Fruit fly (Drosophila melanogaster) whole organism, prepupa: Measurements from ENCODE around the gene CG4619.

Experiments
- Blimp-1 ChIP-seq: fragments of 200-800 bp; sonication (Bioruptor generic); optimal IDR thresholded peaks from 3 replicates; lab custom pipeline; 2017; ENCODE audit warnings: missing biosample characterization, missing genetic modification characterization, mild to moderate bottlenecking, moderate library complexity, missing genetic modification reagents
- CG10631 ChIP-seq: fragments of 200-800 bp; sonication (Bioruptor generic); optimal IDR thresholded peaks from 2 replicates; lab custom pipeline; 2016; ENCODE audit warnings: missing biosample characterization, missing genetic modification characterization
- CG10669 ChIP-seq: fragments of 200-800 bp; sonication (Bioruptor generic); optimal IDR thresholded peaks from 3 replicates; lab custom pipeline; 2018; ENCODE audit warnings: missing biosample characterization, mild to moderate bottlenecking, missing genetic modification characterization, moderate library complexity
- CG11294 ChIP-seq: fragments of 200-800 bp; sonication (Bioruptor generic); IDR thresholded peaks from 2 replicates; pipeline ENCODE4 v1.3.6; 2022; ENCODE audit warnings: missing biosample characterization, missing genetic modification characterization
- CG11762 ChIP-seq: fragments of 200-800 bp; sonication (Bioruptor generic); optimal IDR thresholded peaks from 3 replicates; lab custom pipeline; 2016; ENCODE audit warnings: missing biosample characterization, missing genetic modification characterization; ENCODE audit not compliant: insufficient read depth
- CG15336 ChIP-seq: fragments of 200-800 bp; sonication (Bioruptor generic); IDR thresholded peaks from 2 replicates; pipeline ENCODE4 v1.3.6; 2022; ENCODE audit warnings: missing biosample characterization, missing genetic modification characterization
- CG3032 ChIP-seq: fragments of 200-800 bp; optimal IDR thresholded peaks from 2 replicates; lab custom pipeline; 2019; ENCODE audit warnings: missing biosample characterization, mild to moderate bottlenecking, missing genetic modification characterization, moderate library complexity
- CG34406 ChIP-seq: fragments of 200-800 bp; sonication (Bioruptor generic); optimal IDR thresholded peaks from 3 replicates; lab custom pipeline; 2016; ENCODE audit warnings: missing biosample characterization, missing genetic modification characterization
- CG6163 ChIP-seq: fragments of 200-800 bp; sonication (Bioruptor generic); IDR thresholded peaks from 3 replicates; pipeline ENCODE4 v1.3.6; 2022; ENCODE audit warnings: missing biosample characterization, missing genetic modification characterization
- CG6276 ChIP-seq: fragments of 200-800 bp; sonication (Bioruptor generic); optimal IDR thresholded peaks from 2 replicates; lab custom pipeline; 2017; ENCODE audit warnings: missing biosample characterization, mild to moderate bottlenecking, missing genetic modification characterization
- CG6808 ChIP-seq: fragments of 200-800 bp; sonication (Bioruptor generic); optimal IDR thresholded peaks from 3 replicates; lab custom pipeline; 2017; ENCODE audit warnings: missing biosample characterization, missing genetic modification characterization, mild to moderate bottlenecking, moderate library complexity, missing genetic modification reagents
- CG6854 ChIP-seq: fragments of 200-800 bp; sonication (Bioruptor generic); optimal IDR thresholded peaks from 2 replicates; lab custom pipeline; 2017; ENCODE audit warnings: missing biosample characterization, mild to moderate bottlenecking, missing genetic modification characterization
- CG7368 ChIP-seq: fragments of 200-800 bp; sonication (Bioruptor generic); optimal IDR thresholded peaks from 3 replicates; lab custom pipeline; 2016; ENCODE audit warnings: missing biosample characterization, missing genetic modification characterization
- CG8119 ChIP-seq: fragments of 200-800 bp; sonication (Bioruptor generic); IDR thresholded peaks from 3 replicates; pipeline ENCODE4 v1.3.6; 2022; ENCODE audit warnings: missing biosample characterization, missing genetic modification characterization
- CG8319 ChIP-seq: fragments of 200-800 bp; sonication (Bioruptor generic); optimal IDR thresholded peaks from 3 replicates; lab custom pipeline; 2016; ENCODE audit warnings: missing biosample characterization, missing genetic modification characterization
- CG8632 ChIP-seq: fragments of 200-800 bp; sonication (Bioruptor generic); optimal IDR thresholded peaks from 3 replicates; lab custom pipeline; 2016; ENCODE audit warnings: missing biosample characterization, missing genetic modification characterization
- CG9139 ChIP-seq: fragments of 200-800 bp; sonication (Bioruptor generic); optimal IDR thresholded peaks from 3 replicates; lab custom pipeline; 2017; ENCODE audit warnings: missing biosample characterization, mild to moderate bottlenecking, missing genetic modification characterization
- Eip78C ChIP-seq: fragments of 200-800 bp; sonication (Bioruptor generic); peaks from one replicate; lab custom pipeline; 2016; ENCODE audit warnings: missing biosample characterization, missing genetic modification characterization
- Ets21C ChIP-seq: fragments of 200-800 bp; sonication (Bioruptor generic); optimal IDR thresholded peaks from 3 replicates; lab custom pipeline; 2016; ENCODE audit warnings: missing biosample characterization, missing genetic modification characterization
- Ets96B ChIP-seq: fragments of 200-800 bp; optimal IDR thresholded peaks from 2 replicates; lab custom pipeline; 2019; ENCODE audit warnings: missing biosample characterization, mild to moderate bottlenecking, missing genetic modification characterization, moderate library complexity
- Gug ChIP-seq: fragments of 200-800 bp; sonication (Bioruptor generic); IDR thresholded peaks from 2 replicates; pipeline ENCODE4 v1.3.6; 2022; ENCODE audit warnings: missing biosample characterization, missing genetic modification characterization
- Hr38 ChIP-seq: sonication (Bioruptor generic); optimal IDR thresholded peaks from 2 replicates; lab custom pipeline; 2016; ENCODE audit warnings: missing biosample characterization, missing genetic modification characterization
- Hr39 ChIP-seq: fragments of 200-800 bp; sonication (Bioruptor generic); optimal IDR thresholded peaks from 2 replicates; lab custom pipeline; 2016; ENCODE audit warnings: missing biosample characterization, missing genetic modification characterization
- Hr4 ChIP-seq: fragments of 200-800 bp; sonication (Bioruptor generic); optimal IDR thresholded peaks from 3 replicates; lab custom pipeline; 2016; ENCODE audit warnings: missing biosample characterization, missing genetic modification characterization
- Lpt ChIP-seq: fragments of 200-800 bp; sonication (Bioruptor generic); optimal IDR thresholded peaks from 3 replicates; lab custom pipeline; 2016; ENCODE audit warnings: missing biosample characterization, missing genetic modification characterization
- Met ChIP-seq: fragments of 200-800 bp; sonication (Bioruptor generic); optimal IDR thresholded peaks from 3 replicates; lab custom pipeline; 2016; ENCODE audit warnings: missing biosample characterization, missing genetic modification characterization
- OdsH ChIP-seq: fragments of 200-800 bp; sonication (Bioruptor generic); optimal IDR thresholded peaks from 3 replicates; lab custom pipeline; 2016; ENCODE audit warnings: missing biosample characterization, missing genetic modification characterization
- Smox ChIP-seq: fragments of 200-800 bp; sonication (Bioruptor generic); optimal IDR thresholded peaks from 3 replicates; lab custom pipeline; 2016; ENCODE audit warnings: missing biosample characterization, missing genetic modification characterization
- Sox14 ChIP-seq: fragments of 200-800 bp; sonication (Bioruptor generic); optimal IDR thresholded peaks from 3 replicates; lab custom pipeline; 2016; ENCODE audit warnings: missing biosample characterization, missing genetic modification characterization
- Sox15 ChIP-seq: fragments of 200-800 bp; sonication (Bioruptor generic); optimal IDR thresholded peaks from 3 replicates; lab custom pipeline; 2016; ENCODE audit warnings: missing biosample characterization, missing genetic modification characterization
- achi ChIP-seq: fragments of 200-800 bp; sonication (Bioruptor generic); optimal IDR thresholded peaks from 3 replicates; lab custom pipeline; 2016; ENCODE audit warnings: missing biosample characterization, missing genetic modification characterization
- acj6 ChIP-seq: fragments of 200-800 bp; sonication (Bioruptor generic); optimal IDR thresholded peaks from 3 replicates; lab custom pipeline; 2016; ENCODE audit warnings: missing biosample characterization, missing genetic modification characterization
- cyc ChIP-seq: fragments of 200-800 bp; sonication (Bioruptor generic); optimal IDR thresholded peaks from 3 replicates; lab custom pipeline; 2016; ENCODE audit warnings: missing biosample characterization, missing genetic modification characterization
- dac ChIP-seq: fragments of 200-800 bp; sonication (Bioruptor generic); optimal IDR thresholded peaks from 2 replicates; lab custom pipeline; 2017; ENCODE audit warnings: missing biosample characterization, mild to moderate bottlenecking, missing genetic modification characterization
- dsx ChIP-seq: fragments of 200-800 bp; optimal IDR thresholded peaks from 3 replicates; lab custom pipeline; 2019; ENCODE audit warnings: missing biosample characterization, mild to moderate bottlenecking, missing genetic modification characterization, moderate library complexity; ENCODE audit not compliant: poor library complexity, severe bottlenecking
- eg ChIP-seq: fragments of 200-800 bp; sonication (Bioruptor generic); IDR thresholded peaks from 3 replicates; pipeline ENCODE4 v1.3.6; 2022; ENCODE audit warnings: missing biosample characterization, missing genetic modification characterization
- esn ChIP-seq: fragments of 200-800 bp; sonication (Bioruptor generic); optimal IDR thresholded peaks from 2 replicates; lab custom pipeline; 2016; ENCODE audit warnings: missing biosample characterization, mild to moderate bottlenecking, missing genetic modification characterization, moderate library complexity
- fd59A ChIP-seq: fragments of 200-800 bp; sonication (Bioruptor generic); optimal IDR thresholded peaks from 2 replicates; lab custom pipeline; 2017; ENCODE audit warnings: missing biosample characterization, mild to moderate bottlenecking, missing genetic modification characterization, missing genetic modification reagents
- fd85E ChIP-seq: fragments of 200-800 bp; sonication (Bioruptor generic); optimal IDR thresholded peaks from 3 replicates; lab custom pipeline; 2016; ENCODE audit warnings: missing biosample characterization, missing genetic modification characterization
- fkh ChIP-seq: fragments of 200-800 bp; sonication (Bioruptor generic); optimal IDR thresholded peaks from 3 replicates; lab custom pipeline; 2017; ENCODE audit warnings: missing biosample characterization, mild to moderate bottlenecking, missing genetic modification characterization, moderate library complexity
- net ChIP-seq: fragments of 200-800 bp; sonication (Bioruptor generic); optimal IDR thresholded peaks from 3 replicates; lab custom pipeline; 2016; ENCODE audit warnings: missing biosample characterization, missing genetic modification characterization
- pdm3 ChIP-seq: fragments of 200-800 bp; sonication (Bioruptor generic); optimal IDR thresholded peaks from 3 replicates; lab custom pipeline; 2016; ENCODE audit warnings: missing biosample characterization, missing genetic modification characterization
- salr ChIP-seq, 2 experiments: fragments of 200-800 bp; sonication (Bioruptor generic); optimal IDR thresholded peaks; 3 replicates each; lab custom pipeline; 2016 to 2018; ENCODE audit warnings: missing biosample characterization in 2 of 2, missing genetic modification characterization in 2 of 2, mild to moderate bottlenecking in 1 of 2
- spab ChIP-seq: fragments of 200-800 bp; sonication (Bioruptor generic); optimal IDR thresholded peaks from 2 replicates; lab custom pipeline; 2017; ENCODE audit warnings: missing biosample characterization, mild to moderate bottlenecking, missing genetic modification characterization, missing genetic modification reagents
- ss ChIP-seq, 2 experiments: fragments of 200-800 bp; sonication (Bioruptor generic); optimal IDR thresholded peaks; 2 replicates in 1 of 2; 3 replicates in 1 of 2; lab custom pipeline; 2017 to 2018; ENCODE audit warnings: mild to moderate bottlenecking in 2 of 2, missing biosample characterization in 2 of 2, missing genetic modification characterization in 2 of 2, moderate library complexity in 1 of 2
- topi ChIP-seq: fragments of 200-800 bp; sonication (Bioruptor generic); optimal IDR thresholded peaks from 3 replicates; lab custom pipeline; 2016; ENCODE audit warnings: missing biosample characterization, missing genetic modification characterization
- vri ChIP-seq: fragments of 200-800 bp; sonication (Bioruptor generic); optimal IDR thresholded peaks from 3 replicates; lab custom pipeline; 2016; ENCODE audit warnings: missing biosample characterization, mild to moderate bottlenecking, missing genetic modification characterization

Gene CG4619

DNA sequence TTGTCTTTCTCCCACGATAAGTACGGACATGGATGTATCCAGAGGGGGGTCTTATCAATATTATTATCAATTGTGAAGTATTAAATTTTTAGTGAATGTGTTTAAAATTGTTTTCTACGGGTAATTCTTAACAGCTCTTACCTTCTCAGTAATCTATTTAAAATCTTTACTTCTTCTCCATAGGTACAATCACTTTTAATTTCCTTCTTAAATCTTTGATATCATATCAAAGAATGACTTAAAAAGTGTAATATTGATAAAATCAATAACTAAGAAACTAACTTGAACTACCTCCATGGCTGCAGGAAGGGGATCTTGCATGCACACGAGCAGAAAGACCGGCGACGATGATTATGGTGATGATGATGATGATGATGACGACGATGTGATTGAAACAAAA lies 43.9 kb downstream of the CG4619 start (continued):
- TF ChIP-seq CG6276 (no peak), Hr39 (GFP tag; lab: Kevin White, UChicago) (peak; percentile 53), CG6163 (GFP tag; lab: Robert Waterston, UW) (no peak; the same call in 2 of the 3 replicates), Sox14 (peak; percentile 9), CG6808 (GFP tag; lab: Kevin White, UChicago) (peak; percentile 69), fkh (GFP tag; lab: Kevin White, UChicago) (no peak), fd59A (GFP tag; lab: Kevin White, UChicago) (peak; percentile 16), Met (GFP tag; lab: Kevin White, UChicago) (peak; percentile 92), Eip78C (peak; percentile 94), CG8632 (GFP tag; lab: Kevin White, UChicago) (peak; percentile 68), Smox (peak; percentile 83), CG15336 (GFP tag; lab: Robert Waterston, UW) (no peak), eg (no peak)
- TF ChIP-seq, all 60 proteins: peak for 45

- TF ChIP-seq CG6808 (GFP tag; lab: Kevin White, UChicago) (peak; percentile 90), Lpt (GFP tag; lab: Kevin White, UChicago) (peak; percentile 85), CG8319 (GFP tag; lab: Kevin White, UChicago) (peak; percentile 75), eg (peak; percentile 63), salr (GFP tag; optimal IDR thresholded peaks at IDR 0.05; lab: Kevin White, UChicago) (peak; percentile 76 to 93), CG6854 (GFP tag; lab: Kevin White, UChicago) (peak; percentile 79), Sox14 (peak; percentile 75), ss (GFP tag; optimal IDR thresholded peaks at IDR 0.05; lab: Kevin White, UChicago) (peak; percentile 88 to 91), net (GFP tag; lab: Kevin White, UChicago) (peak; percentile 90), CG6276 (peak; percentile 76), cyc (GFP tag; lab: Kevin White, UChicago) (peak; percentile 76), achi (GFP tag; lab: Kevin White, UChicago) (peak; percentile 91), CG3032 (peak; percentile 93), Eip78C (peak; percentile 96), OdsH (GFP tag; lab: Kevin White, UChicago) (peak; percentile 91), CG11762 (GFP tag; lab: Kevin White, UChicago) (peak; percentile 87), dsx (GFP tag; lab: Kevin White, UChicago) (peak; percentile 91), CG34406 (GFP tag; lab: Kevin White, UChicago) (peak; percentile 92), CG9139 (GFP tag; lab: Kevin White, UChicago) (peak; percentile 86), Sox15 (peak; percentile 67), Hr4 (GFP tag; lab: Kevin White, UChicago) (peak; percentile 70), Hr38 (GFP tag; lab: Kevin White, UChicago) (no peak), vri (GFP tag; lab: Kevin White, UChicago) (peak; percentile 79), CG6163 (GFP tag; lab: Robert Waterston, UW) (peak; percentile 75; the same call in 2 of the 3 replicates), fd85E (GFP tag; lab: Kevin White, UChicago) (peak; percentile 65), CG11294 (GFP tag; lab: Robert Waterston, UW) (peak; percentile 54; the same call in 1 of the 2 replicates), Ets21C (GFP tag; lab: Kevin White, UChicago) (peak; percentile 50), CG7368 (peak; percentile 73), Smox (peak; percentile 80), pdm3 (GFP tag; lab: Kevin White, UChicago) (peak; percentile 82), Gug (GFP tag; lab: Robert Waterston, UW) (peak; percentile 41; the same call in 1 of the 2 replicates), dac (GFP tag; lab: Kevin White, UChicago) (peak; percentile 38), Ets96B (peak; percentile 93), CG8119 (GFP tag; lab: Robert Waterston, UW) (peak; percentile 89), Met (GFP tag; lab: Kevin White, UChicago) (peak; percentile 85), topi (GFP tag; lab: Kevin White, UChicago) (peak; percentile 82), CG10631 (GFP tag; lab: Kevin White, UChicago) (peak; percentile 93), acj6 (GFP tag; lab: Kevin White, UChicago) (peak; percentile 90), CG10669 (GFP tag; lab: Kevin White, UChicago) (peak; percentile 90), fd59A (GFP tag; lab: Kevin White, UChicago) (peak; percentile 87), esn (GFP tag; lab: Kevin White, UChicago) (peak; percentile 90), Blimp-1 (GFP tag; lab: Kevin White, UChicago) (peak; percentile 51), spab (peak; percentile 89)
Observed at dm6 chr2L:9984078-9984772, 45.6 kb downstream of the CG4619 start, which contains the start of gene bib. bib (plus strand) TSS chr2L:9984645.
